Worm (Caenorhabditis elegans): ENCODE data around the gene plx-2.

DNA sequence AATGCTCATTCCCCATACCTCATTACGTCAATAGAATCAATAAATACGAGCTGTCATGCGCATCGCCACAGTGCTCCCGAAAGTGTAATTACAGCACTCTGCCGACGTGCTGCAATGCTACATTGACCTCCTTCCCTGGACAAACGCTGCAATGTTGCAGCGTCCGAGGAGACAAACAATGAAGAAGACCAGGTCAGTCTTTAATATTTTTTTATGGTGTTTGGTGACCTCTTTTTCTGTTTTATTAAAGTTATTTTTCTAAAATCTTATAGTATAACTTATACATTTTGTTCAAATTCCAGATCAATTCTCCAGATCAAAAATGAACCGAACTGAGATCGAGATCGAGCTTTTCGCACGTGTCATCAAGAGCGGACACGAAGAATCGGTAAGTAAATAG is 43.2 kb downstream of the plx-2 start, which contains the start of gene sdz-26:
- TF ChIP-seq ama-1 (optimal IDR thresholded peaks at IDR 0.05) (no peak), hmg-4 (GFP tag; optimal IDR thresholded peaks at IDR 0.05) (no peak), F13C5.2 (tag; optimal IDR thresholded peaks at IDR 0.05) (no peak), flt-1 (GFP tag; IDR thresholded peaks at IDR 0.05) (no peak), scrt-1 (GFP tag; IDR thresholded peaks at IDR 0.05) (no peak), tbx-37 (GFP tag; conservative IDR thresholded peaks at IDR 0.05) (no peak), tbx-11 (GFP tag; IDR thresholded peaks at IDR 0.05) (no peak), ceh-36 (tag; optimal IDR thresholded peaks at IDR 0.05) (no peak), B0310.2 (tag; optimal IDR thresholded peaks at IDR 0.05) (no peak), aly-1 (tag; optimal IDR thresholded peaks at IDR 0.05) (no peak), tra-4 (tag; optimal IDR thresholded peaks at IDR 0.05) (no peak)
